Worm (Caenorhabditis elegans) whole organism, midembryonic: ENCODE data around the gene Y50D7A.3.

Source experiments
- med-1 ChIP-seq: sonication (generic microtip); optimal IDR thresholded peaks from 2 replicates; lab custom pipeline; 2017; ENCODE audit warnings: missing genetic modification characterization, mild to moderate bottlenecking, missing compliant biosample characterization, antibody characterized with exemption, missing genetic modification reagents; ENCODE audit not compliant: insufficient read depth
- ref-1 ChIP-seq: fragments of 200-800 bp; sonication (Bioruptor generic); conservative IDR thresholded peaks from 2 replicates; pipeline ENCODE4 v1.3.6; 2022; ENCODE audit warnings: missing genetic modification reagents, missing genetic modification characterization, missing compliant biosample characterization
- tab-1 ChIP-seq: fragments of 200-800 bp; sonication (Bioruptor generic); IDR thresholded peaks from 2 replicates; pipeline ENCODE4 v1.3.6; 2022; ENCODE audit warnings: missing genetic modification characterization, missing compliant biosample characterization
- ztf-29 ChIP-seq: fragments of 200-800 bp; sonication (Bioruptor generic); IDR thresholded peaks from 2 replicates; pipeline ENCODE4 v1.3.6; 2022; ENCODE audit warnings: missing genetic modification reagents, missing genetic modification characterization, missing compliant biosample characterization

- TF ChIP-seq med-1, result no peak
- no peak for TF ChIP-seq ztf-29 (GFP tag; lab: Robert Waterston, UW)
- no peak for TF ChIP-seq ref-1
- TF ChIP-seq tab-1, result no peak
Measured at ce11 chrIII:230129-230528, 24.2 kb upstream of the Y50D7A.3 start, which contains the start of gene hpo-38.
